Worm (Caenorhabditis elegans): ENCODE results near the gene srh-11.
"Not testable (repeated sequence)": the region's sequence is repeated elsewhere in the genome, so short reads cannot be mapped to it uniquely, and the experiment has no call there.

- not testable (repeated sequence) for TF ChIP-seq nhr-76, lin-13, nhr-237, unc-39, ztf-11, lsy-2 (tag; optimal IDR thresholded peaks at IDR 0.05)
Observed at ce11 chrX:8321811-8322210, 3.0 kb upstream of the srh-11 start, which contains the start of gene abu-9.

Data from whole organism, mixed stage, embryonic.